Worm (Caenorhabditis elegans) whole organism, early embryonic: Measurements from ENCODE around the gene C49C3.9.

ENCODE experiments used
- B0310.2 ChIP-seq: sonication (generic microtip); optimal IDR thresholded peaks from 2 replicates; lab custom pipeline; 2016; ENCODE audit warnings: mild to moderate bottlenecking, missing genetic modification characterization, missing compliant biosample characterization
- F13C5.2 ChIP-seq: sonication (generic microtip); optimal IDR thresholded peaks from 2 replicates; lab custom pipeline; 2017; ENCODE audit warnings: mild to moderate bottlenecking, missing genetic modification characterization, inconsistent platforms, missing compliant biosample characterization
- ama-1 ChIP-seq: fragments of 150-350 bp; optimal IDR thresholded peaks from 2 replicates; lab custom pipeline; 2014
- ceh-36 ChIP-seq: sonication (generic microtip); optimal IDR thresholded peaks from 2 replicates; lab custom pipeline; 2016; ENCODE audit warnings: missing genetic modification characterization, inconsistent platforms, missing compliant biosample characterization
- hnd-1 ChIP-seq: sonication (generic microtip); optimal IDR thresholded peaks from 2 replicates; lab custom pipeline; 2016; ENCODE audit warnings: missing genetic modification characterization, missing compliant biosample characterization
- sea-1 ChIP-seq: fragments of 200-800 bp; sonication (Bioruptor generic); conservative IDR thresholded peaks from 2 replicates; pipeline ENCODE4 v1.3.6; 2022; ENCODE audit warnings: missing genetic modification characterization, missing compliant biosample characterization
- tbx-11 ChIP-seq: fragments of 200-800 bp; sonication (Bioruptor generic); IDR thresholded peaks from 2 replicates; pipeline ENCODE4 v1.3.6; 2022; ENCODE audit warnings: missing genetic modification characterization, missing compliant biosample characterization

- TF ChIP-seq tbx-11 (GFP tag; lab: Robert Waterston, UW) (no peak), F13C5.2 (tag; lab: Kevin White, UChicago) (no peak), B0310.2 (tag; lab: Kevin White, UChicago) (no peak), ama-1 (lab: Kevin White, UChicago) (no peak), ceh-36 (tag; lab: Kevin White, UChicago) (no peak), hnd-1 (tag; lab: Kevin White, UChicago) (no peak), sea-1 (no peak)
These were observed 25.2 kb upstream of the C49C3.9 start, which contains the start of gene zipt-17 for ce11 chrIV:17367294-17367693.
